Worm (Caenorhabditis elegans) whole organism, L4 larva: ENCODE measurements around the gene srh-22.
"Not testable (repeated sequence)": the region's sequence is repeated elsewhere in the genome, so short reads cannot be mapped to it uniquely, and the experiment has no call there.

ENCODE experiments used
- fos-1 ChIP-seq: fragments of 150-350 bp; optimal IDR thresholded peaks from 2 replicates; lab custom pipeline; 2014; ENCODE audit warnings: missing biosample characterization, missing genetic modification characterization
- lin-29 ChIP-seq: fragments of 200-800 bp; sonication (Bioruptor generic); IDR thresholded peaks from 2 replicates; pipeline ENCODE4 v1.3.6; 2022; ENCODE audit warnings: missing genetic modification reagents, missing genetic modification characterization, missing compliant biosample characterization
- nhr-11 ChIP-seq: fragments of 150-350 bp; optimal IDR thresholded peaks from 2 replicates; lab custom pipeline; 2014; ENCODE audit warnings: missing biosample characterization, missing genetic modification characterization
- nhr-28 ChIP-seq: fragments of 150-350 bp; optimal IDR thresholded peaks from 2 replicates; lab custom pipeline; 2014; ENCODE audit warnings: missing biosample characterization, missing genetic modification characterization
- pqm-1 ChIP-seq: sonication (generic microtip); optimal IDR thresholded peaks from 2 replicates; lab custom pipeline; 2017; ENCODE audit warnings: missing biosample characterization, missing genetic modification characterization
- skn-1 ChIP-seq: fragments of 150-350 bp; optimal IDR thresholded peaks from 2 replicates; lab custom pipeline; 2014; ENCODE audit warnings: missing biosample characterization, missing genetic modification characterization
- ztf-7 ChIP-seq: fragments of 150-350 bp; optimal IDR thresholded peaks from 2 replicates; lab custom pipeline; 2014; ENCODE audit warnings: missing biosample characterization, missing genetic modification characterization

DNA sequence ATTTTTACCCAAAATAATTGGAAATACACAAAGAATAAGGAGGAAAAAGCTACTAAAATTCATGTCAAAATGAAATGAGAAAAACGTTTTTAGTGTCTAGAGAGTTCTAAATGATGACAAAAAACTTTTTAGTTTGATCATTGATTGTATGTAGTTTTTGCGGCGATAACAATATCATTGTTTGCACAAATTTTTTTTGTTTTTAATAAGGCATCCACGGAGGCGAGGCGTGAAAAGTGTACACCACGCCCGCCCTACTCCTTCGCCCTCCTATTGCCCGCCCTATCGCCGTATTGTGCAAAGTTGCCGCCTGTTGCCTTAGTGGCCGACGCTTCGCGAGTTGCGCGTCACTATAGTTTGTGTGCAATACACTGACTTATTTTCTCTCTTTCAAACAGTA, 22.1 kb upstream of the srh-22 start, which contains the start of gene ugt-10:
- not testable (repeated sequence) for TF ChIP-seq nhr-11 (tag; lab: Kevin White, UChicago); ztf-7 (tag; lab: Kevin White, UChicago); nhr-28 (tag; lab: Kevin White, UChicago); pqm-1; skn-1 (tag; lab: Kevin White, UChicago); lin-29; fos-1 (tag; lab: Kevin White, UChicago)
